Fruit fly (Drosophila melanogaster) S2 (cell line): ENCODE data around the gene CG33978.

ENCODE experiments used
- CG8478 ChIP-seq: fragments of >200 bp; optimal IDR thresholded peaks from 2 replicates; lab custom pipeline; 2018
- CTCF ChIP-seq, 2 experiments: fragments of >200 bp; optimal IDR thresholded peaks; 2 replicates each; lab custom pipeline; 2018

dm6 chr4:174526-174925 lies 913 bp downstream of the CG33978 start:
- TF ChIP-seq CTCF (optimal IDR thresholded peaks at IDR 0.05; lab: Kevin White, UChicago) (no peak), CG8478 (lab: Kevin White, UChicago) (no peak)
